Worm (Caenorhabditis elegans): Measurements from ENCODE around the gene D1014.6.

The D1014.6 gene

DNA sequence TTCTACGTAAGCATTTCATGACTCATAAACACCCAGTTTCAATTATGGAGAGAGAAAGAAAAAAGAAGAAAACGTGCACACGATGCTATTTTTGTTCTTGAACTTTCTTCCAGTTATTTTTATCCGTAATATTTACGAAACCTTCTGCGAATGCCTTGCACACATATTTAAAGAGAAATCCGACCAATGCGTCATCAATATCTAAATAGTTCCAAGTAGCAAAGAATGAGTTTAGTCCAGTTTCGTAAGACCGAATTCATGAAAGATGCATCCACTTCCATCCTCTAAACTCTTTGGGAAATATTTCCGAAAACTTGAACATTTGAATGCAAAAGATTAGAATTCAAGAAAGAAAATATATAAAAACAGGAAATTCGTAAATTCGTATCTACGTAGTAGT, 48.2 kb downstream of the D1014.6 start:
- TF ChIP-seq unc-62 (GFP tag; optimal IDR thresholded peaks at IDR 0.05): no peak

DNA sequence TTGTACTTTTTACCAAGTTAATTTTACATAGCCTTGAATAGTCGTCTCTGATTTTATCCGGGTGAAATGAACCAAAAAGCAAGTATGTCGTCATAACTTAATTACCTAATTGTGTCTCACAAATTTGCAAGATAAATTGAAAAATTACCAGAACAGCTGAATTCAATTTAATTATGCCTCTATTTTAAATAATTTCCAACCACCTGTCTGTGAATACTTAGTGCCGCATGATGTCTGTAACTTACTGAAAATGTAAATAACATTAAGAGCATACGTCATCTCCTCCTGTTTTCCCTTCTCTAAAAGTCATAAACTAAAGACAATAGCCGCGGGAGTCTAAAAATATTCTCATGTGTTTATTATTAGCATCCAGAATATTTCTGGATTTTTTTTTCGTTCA, 49.3 kb downstream of the D1014.6 start:
- TF ChIP-seq unc-62 (GFP tag; optimal IDR thresholded peaks at IDR 0.05): no peak

DNA sequence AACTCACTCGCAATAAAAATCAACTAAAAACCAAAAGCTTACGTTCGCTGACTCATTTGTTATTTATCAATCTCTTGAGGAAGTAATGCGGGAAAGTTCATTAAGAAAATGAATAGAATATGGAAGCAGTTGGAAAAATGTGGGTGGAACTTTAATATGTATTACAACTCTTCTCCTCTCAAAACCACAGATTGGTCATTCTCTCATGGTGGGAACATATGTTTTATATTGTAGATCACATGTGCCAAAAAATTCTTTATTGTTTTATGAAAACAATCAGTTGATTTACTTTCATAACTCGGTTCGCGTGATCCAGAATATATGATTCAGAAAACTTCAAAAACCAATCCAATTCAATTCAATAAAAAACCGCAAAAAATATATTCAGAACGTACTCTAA, 50.7 kb downstream of the D1014.6 start:
- TF ChIP-seq unc-62 (GFP tag; optimal IDR thresholded peaks at IDR 0.05): no peak

All from whole organism, dauer.